Worm (Caenorhabditis elegans) whole organism, L2 larva: Measurements from ENCODE around the gene dop-1.

Source experiments
- C34F6.9 ChIP-seq: fragments of 150-350 bp; optimal IDR thresholded peaks from 2 replicates; lab custom pipeline; 2014; ENCODE audit warnings: missing biosample characterization, missing genetic modification characterization
- F13H6.1 ChIP-seq: sonication (generic microtip); optimal IDR thresholded peaks from 2 replicates; lab custom pipeline; 2016; ENCODE audit warnings: missing genetic modification characterization, missing compliant biosample characterization
- Y55F3AM.14 ChIP-seq: fragments of 200-800 bp; sonication (Bioruptor generic); optimal IDR thresholded peaks from 2 replicates; lab custom pipeline; 2018; ENCODE audit warnings: mild to moderate bottlenecking, missing genetic modification characterization, missing compliant biosample characterization
- ceh-16 ChIP-seq: fragments of 150-350 bp; optimal IDR thresholded peaks from 2 replicates; lab custom pipeline; 2014; ENCODE audit warnings: missing biosample characterization, missing genetic modification characterization
- crh-2 ChIP-seq: sonication (generic microtip); optimal IDR thresholded peaks from 2 replicates; lab custom pipeline; 2017; ENCODE audit warnings: missing biosample characterization, missing genetic modification characterization
- dmd-4 ChIP-seq: sonication (generic microtip); optimal IDR thresholded peaks from 2 replicates; lab custom pipeline; 2017; ENCODE audit warnings: missing biosample characterization, missing genetic modification characterization
- egl-27 ChIP-seq: sonication (generic microtip); optimal IDR thresholded peaks from 3 replicates; lab custom pipeline; 2017; ENCODE audit warnings: missing biosample characterization, missing genetic modification reagents, missing genetic modification characterization
- elt-1 ChIP-seq: fragments of 150-350 bp; optimal IDR thresholded peaks from 2 replicates; lab custom pipeline; 2014; ENCODE audit warnings: missing biosample characterization, missing genetic modification characterization
- elt-3 ChIP-seq: sonication (generic microtip); optimal IDR thresholded peaks from 2 replicates; lab custom pipeline; 2017; ENCODE audit warnings: missing biosample characterization, missing genetic modification characterization
- fos-1 ChIP-seq: fragments of 150-350 bp; optimal IDR thresholded peaks from 2 replicates; lab custom pipeline; 2014; ENCODE audit warnings: missing biosample characterization, missing genetic modification characterization
- lin-11 ChIP-seq: fragments of 150-350 bp; sonication (generic microtip); optimal IDR thresholded peaks from 2 replicates; lab custom pipeline; 2014; ENCODE audit warnings: missing biosample characterization, missing genetic modification characterization, inconsistent platforms, mixed read lengths
- lin-13 ChIP-seq: fragments of 150-350 bp; optimal IDR thresholded peaks from 2 replicates; lab custom pipeline; 2014; ENCODE audit warnings: missing biosample characterization, missing genetic modification reagents, missing genetic modification characterization
- mab-5 ChIP-seq: fragments of 150-350 bp; optimal IDR thresholded peaks from 2 replicates; lab custom pipeline; 2014; ENCODE audit warnings: missing biosample characterization, missing genetic modification characterization
- mbf-1 ChIP-seq: sonication (generic microtip); optimal IDR thresholded peaks from 2 replicates; lab custom pipeline; 2017; ENCODE audit warnings: missing biosample characterization, missing genetic modification characterization
- mdl-1 ChIP-seq, 2 experiments: fragments of 150-350 bp in 1 of 2; sonication (generic microtip) in 1 of 2; optimal IDR thresholded peaks; 2 replicates each; lab custom pipeline; 2017; ENCODE audit warnings: missing biosample characterization in 2 of 2, missing genetic modification characterization in 2 of 2
- nhr-10 ChIP-seq: sonication (generic microtip); optimal IDR thresholded peaks from 2 replicates; lab custom pipeline; 2017; ENCODE audit warnings: missing biosample characterization, missing genetic modification characterization
- nhr-11 ChIP-seq: fragments of 150-350 bp; optimal IDR thresholded peaks from 2 replicates; lab custom pipeline; 2014; ENCODE audit warnings: missing biosample characterization, missing genetic modification characterization
- nhr-12 ChIP-seq: fragments of 150-350 bp; optimal IDR thresholded peaks from 2 replicates; lab custom pipeline; 2014; ENCODE audit warnings: missing biosample characterization, missing genetic modification characterization
- nhr-129 ChIP-seq: fragments of 150-350 bp; optimal IDR thresholded peaks from 2 replicates; lab custom pipeline; 2014; ENCODE audit warnings: missing biosample characterization, missing genetic modification characterization
- nhr-21 ChIP-seq: fragments of 150-350 bp; optimal IDR thresholded peaks from 2 replicates; lab custom pipeline; 2014; ENCODE audit warnings: missing biosample characterization, missing genetic modification characterization
- nhr-23 ChIP-seq: fragments of 150-350 bp; optimal IDR thresholded peaks from 2 replicates; lab custom pipeline; 2014; ENCODE audit warnings: missing biosample characterization, missing genetic modification reagents, missing genetic modification characterization
- nhr-237 ChIP-seq: fragments of 150-350 bp; optimal IDR thresholded peaks from 2 replicates; lab custom pipeline; 2014; ENCODE audit warnings: missing biosample characterization, missing genetic modification characterization
- nhr-25 ChIP-seq: fragments of 150-350 bp; sonication (generic microtip); optimal IDR thresholded peaks from 3 replicates; lab custom pipeline; 2014; ENCODE audit warnings: missing biosample characterization, missing genetic modification characterization
- nhr-6 ChIP-seq: fragments of 150-350 bp; optimal IDR thresholded peaks from 2 replicates; lab custom pipeline; 2014; ENCODE audit warnings: missing biosample characterization, missing genetic modification characterization
- nhr-77 ChIP-seq: fragments of 150-350 bp; optimal IDR thresholded peaks from 2 replicates; lab custom pipeline; 2014; ENCODE audit warnings: missing biosample characterization, missing genetic modification characterization
- sem-4 ChIP-seq: fragments of 150-350 bp; optimal IDR thresholded peaks from 2 replicates; lab custom pipeline; 2014; ENCODE audit warnings: missing biosample characterization, missing genetic modification reagents, missing genetic modification characterization
- skn-1 ChIP-seq: sonication (generic microtip); optimal IDR thresholded peaks from 2 replicates; lab custom pipeline; 2017; ENCODE audit warnings: missing biosample characterization, missing genetic modification characterization
- sma-3 ChIP-seq: sonication (generic microtip); optimal IDR thresholded peaks from 2 replicates; lab custom pipeline; 2016; ENCODE audit warnings: missing genetic modification reagents, missing genetic modification characterization, missing compliant biosample characterization
- sma-9 ChIP-seq, 2 experiments: fragments of 150-350 bp in 1 of 2; sonication (generic microtip) in 1 of 2; optimal IDR thresholded peaks; 2 replicates each; lab custom pipeline; 2014 to 2016; ENCODE audit warnings: missing genetic modification characterization in 2 of 2, mild to moderate bottlenecking in 1 of 2, missing biosample characterization in 1 of 2, missing compliant biosample characterization in 1 of 2, missing genetic modification reagents in 1 of 2, moderate library complexity in 1 of 2
- snpc-4 ChIP-seq: fragments of 150-350 bp; optimal IDR thresholded peaks from 2 replicates; lab custom pipeline; 2014; ENCODE audit warnings: missing biosample characterization, missing genetic modification characterization
- unc-55 ChIP-seq: fragments of 150-350 bp; sonication (generic microtip); optimal IDR thresholded peaks from 3 replicates; lab custom pipeline; 2014; ENCODE audit warnings: missing biosample characterization, missing genetic modification reagents, missing genetic modification characterization
- zag-1 ChIP-seq: fragments of 150-350 bp; optimal IDR thresholded peaks from 2 replicates; lab custom pipeline; 2014; ENCODE audit warnings: missing biosample characterization, missing genetic modification characterization
- ztf-1 ChIP-seq: fragments of 200-800 bp; sonication (Bioruptor generic); conservative IDR thresholded peaks from 2 replicates; pipeline ENCODE4 v1.3.6; 2022; ENCODE audit warnings: missing genetic modification characterization, missing compliant biosample characterization
- ztf-4 ChIP-seq: fragments of 150-350 bp; optimal IDR thresholded peaks from 2 replicates; lab custom pipeline; 2014; ENCODE audit warnings: missing biosample characterization, missing genetic modification characterization

The dop-1 gene

DNA sequence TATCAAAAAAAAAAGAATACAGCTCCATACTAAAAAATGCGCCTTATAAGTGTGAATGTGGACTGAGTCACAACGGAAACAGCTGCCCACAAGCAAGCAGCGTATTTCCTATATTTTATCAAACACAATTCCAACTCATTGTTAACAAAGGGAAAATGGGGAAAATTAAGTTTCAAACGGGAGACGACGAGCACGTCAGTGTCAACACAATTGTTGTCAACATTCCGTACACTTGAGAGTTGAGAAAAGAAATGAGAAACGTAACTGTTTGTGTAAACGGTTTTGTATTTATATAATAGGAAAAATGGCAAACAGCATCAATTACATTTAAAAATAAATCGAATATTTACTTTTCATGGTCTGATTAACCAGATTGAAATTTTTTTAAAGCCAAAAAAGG lies 21.0 kb upstream of the dop-1 start:
- no peak for TF ChIP-seq skn-1 (tag; lab: Kevin White, UChicago)
- peak; percentile 29 for TF ChIP-seq fos-1 (tag; lab: Kevin White, UChicago)
- peak; percentile 2 for TF ChIP-seq F13H6.1 (tag; lab: Kevin White, UChicago)

- TF ChIP-seq snpc-4 (tag; lab: Kevin White, UChicago) (no peak), zag-1 (tag; lab: Kevin White, UChicago) (no peak), nhr-237 (tag; lab: Kevin White, UChicago) (no peak), nhr-77 (tag; lab: Kevin White, UChicago) (no peak), skn-1 (tag; lab: Kevin White, UChicago) (no peak), nhr-23 (no peak), mdl-1 (tag; optimal IDR thresholded peaks at IDR 0.05; lab: Kevin White, UChicago) (no peak), mbf-1 (tag; lab: Kevin White, UChicago) (no peak)
- TF ChIP-seq, all 48 proteins: peak for 0
Measured at ce11 chrX:4438823-4439222, 20.2 kb upstream of the dop-1 start.

DNA sequence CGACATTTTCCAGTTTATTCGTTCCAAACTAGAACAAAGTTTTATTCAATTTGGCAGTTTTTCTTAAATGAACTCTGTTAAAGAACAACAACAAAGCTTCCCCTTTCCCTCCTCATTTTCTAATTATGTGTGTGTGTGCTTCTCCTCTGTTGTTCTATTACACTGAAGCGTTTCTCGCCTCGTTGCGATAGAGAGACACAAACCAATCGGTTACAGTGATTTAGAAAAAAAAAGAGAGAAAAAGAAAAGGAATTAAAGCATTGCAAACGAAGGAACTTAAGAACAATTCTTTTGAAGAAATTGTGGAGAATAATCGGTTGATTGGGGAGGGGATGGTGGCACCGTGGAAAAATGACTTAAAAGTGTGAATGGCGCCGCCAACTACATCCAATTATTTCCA lies 18.9 kb upstream of the dop-1 start, which contains the start of gene cest-26:
Gene cest-26, minus strand, starts transcription at position 101 of the 400 bp plus-strand sequence.
- TF ChIP-seq fos-1 (tag; lab: Kevin White, UChicago) (peak; percentile 20), zag-1 (tag; lab: Kevin White, UChicago) (no peak), snpc-4 (tag; lab: Kevin White, UChicago) (no peak), sem-4 (tag; lab: Kevin White, UChicago) (no peak), unc-55 (GFP tag; lab: Kevin White, UChicago) (no peak), crh-2 (tag; lab: Kevin White, UChicago) (peak; percentile 12)

- TF ChIP-seq nhr-11 (tag; lab: Kevin White, UChicago) (no peak), nhr-23 (no peak), mdl-1 (tag; optimal IDR thresholded peaks at IDR 0.05; lab: Kevin White, UChicago) (no peak), nhr-25 (tag; lab: Kevin White, UChicago) (no peak), sem-4 (tag; lab: Kevin White, UChicago) (no peak), ztf-1 (GFP tag; lab: Robert Waterston, UW) (no peak), nhr-12 (tag; lab: Kevin White, UChicago) (no peak), egl-27 (tag; lab: Kevin White, UChicago) (no peak), F13H6.1 (tag; lab: Kevin White, UChicago) (no peak), nhr-10 (tag; lab: Kevin White, UChicago) (no peak), nhr-237 (tag; lab: Kevin White, UChicago) (no peak), ceh-16 (tag; lab: Kevin White, UChicago) (no peak), crh-2 (tag; lab: Kevin White, UChicago) (no peak), ztf-4 (no peak), elt-3 (tag; lab: Kevin White, UChicago) (no peak), dmd-4 (tag; lab: Kevin White, UChicago) (no peak), sma-9 (GFP tag; optimal IDR thresholded peaks at IDR 0.05; lab: Kevin White, UChicago) (no peak), sma-9 (tag; optimal IDR thresholded peaks at IDR 0.05; lab: Kevin White, UChicago) (no peak), nhr-6 (tag; lab: Kevin White, UChicago) (no peak), elt-1 (tag; lab: Kevin White, UChicago) (no peak)
Measured at ce11 chrX:4435396-4435795, 16.7 kb upstream of the dop-1 start.

DNA sequence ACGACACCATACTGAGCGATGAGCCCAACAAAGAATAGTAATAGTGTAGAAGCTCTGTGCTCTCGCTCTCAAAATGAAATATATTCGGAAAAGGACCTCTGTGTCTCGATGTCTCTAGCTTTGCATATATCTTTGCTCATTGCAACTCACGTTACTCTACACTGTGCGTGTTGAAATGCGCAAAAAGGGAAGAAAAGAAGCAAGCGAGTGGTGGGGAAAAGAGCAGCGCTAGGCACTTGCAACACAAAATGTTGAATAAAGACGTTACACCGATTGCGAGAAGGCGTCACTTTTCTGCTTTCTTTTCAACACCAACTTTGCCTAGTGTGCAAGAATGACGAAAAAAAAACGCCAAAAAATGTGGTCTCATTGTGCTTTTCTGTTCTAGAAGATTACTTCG lies 15.9 kb upstream of the dop-1 start:
- TF ChIP-seq Y55F3AM.14 (GFP tag; lab: Kevin White, UChicago), result no peak
- TF ChIP-seq nhr-129 (tag; lab: Kevin White, UChicago), result peak; percentile 8
- no peak for TF ChIP-seq snpc-4 (tag; lab: Kevin White, UChicago)
- TF ChIP-seq elt-3 (tag; lab: Kevin White, UChicago), result no peak
- peak; percentile 18 for TF ChIP-seq unc-55 (GFP tag; lab: Kevin White, UChicago)
- peak; percentile 8 for TF ChIP-seq zag-1 (tag; lab: Kevin White, UChicago)
- TF ChIP-seq, all 48 proteins: peak for 3

DNA sequence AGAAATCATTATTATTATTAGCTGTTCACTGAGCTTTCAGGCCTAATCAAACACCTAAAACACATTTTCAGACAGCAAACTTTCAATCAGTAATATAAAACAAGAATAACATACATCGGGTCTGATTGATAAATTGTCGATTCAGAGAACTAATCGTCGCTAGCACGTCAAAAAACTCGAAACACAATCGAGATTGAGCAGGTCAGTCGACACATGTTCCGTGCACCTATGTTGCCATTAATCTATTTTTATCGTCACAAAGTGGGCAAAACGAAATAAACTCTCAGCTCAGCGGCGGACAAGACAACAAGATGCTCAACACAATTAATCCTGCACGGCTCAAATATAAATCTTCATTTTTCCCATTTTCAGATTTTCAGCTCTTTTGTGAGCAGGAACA lies 10.7 kb upstream of the dop-1 start:
- no peak for TF ChIP-seq lin-11
- TF ChIP-seq mab-5 (tag; lab: Kevin White, UChicago), result no peak
- no peak for TF ChIP-seq nhr-25 (tag; lab: Kevin White, UChicago)
- TF ChIP-seq sma-3, result no peak
- TF ChIP-seq elt-1 (tag; lab: Kevin White, UChicago), result no peak
- TF ChIP-seq mbf-1 (tag; lab: Kevin White, UChicago), result no peak
- TF ChIP-seq lin-13 (GFP tag; lab: Kevin White, UChicago), result no peak
- TF ChIP-seq nhr-21 (tag; lab: Kevin White, UChicago), result no peak
- no peak for TF ChIP-seq F13H6.1 (tag; lab: Kevin White, UChicago)
- no peak for TF ChIP-seq nhr-6 (tag; lab: Kevin White, UChicago)
- no peak for TF ChIP-seq nhr-23
- no peak for TF ChIP-seq C34F6.9
